Fruit fly (Drosophila melanogaster): ENCODE data around the gene CG17219.

Gene CG17219

dm6 chr2L:2987681-2988381 lies 41.2 kb upstream of the CG17219 start, which contains the start of the genes Chd1 and Bem46 (continued):
- TF ChIP-seq gt (GFP tag; IDR thresholded peaks at IDR 0.05) (0 out of 2 replicates have a peak, but pooled peaks have one; percentile 28), CG6854 (GFP tag; optimal IDR thresholded peaks at IDR 0.05) (no peak), nerfin-1 (tag; optimal IDR thresholded peaks at IDR 0.05) (peak; percentile 77), C15 (GFP tag; IDR thresholded peaks at IDR 0.05) (no peak), Ets65A (GFP tag) (peak; percentile 97), BtbVII (GFP tag; optimal IDR thresholded peaks at IDR 0.05) (peak; percentile 36), CG17385 (GFP tag; optimal IDR thresholded peaks at IDR 0.05) (peak; percentile 76), cg (GFP tag; optimal IDR thresholded peaks at IDR 0.05) (no peak), CG8290 (GFP tag; optimal IDR thresholded peaks at IDR 0.05) (peak; percentile 55), CG8290 (tag; optimal IDR thresholded peaks at IDR 0.05) (no peak), CG18011 (GFP tag; optimal IDR thresholded peaks at IDR 0.05) (peak; percentile 69), CG7928 (GFP tag; optimal IDR thresholded peaks at IDR 0.05) (peak; percentile 38), CG8089 (GFP tag; optimal IDR thresholded peaks at IDR 0.05) (peak; percentile 57), pnt (GFP tag; optimal IDR thresholded peaks at IDR 0.05) (peak; percentile 74), CG5180 (GFP tag; optimal IDR thresholded peaks at IDR 0.05) (no peak), CG8359 (GFP tag; optimal IDR thresholded peaks at IDR 0.05; ENCODE audit: borderline replicate concordance) (peak; percentile 40), sqz (GFP tag; optimal IDR thresholded peaks at IDR 0.05) (no peak), CG1529 (GFP tag; optimal IDR thresholded peaks at IDR 0.05) (no peak), chinmo (GFP tag; IDR thresholded peaks at IDR 0.05; ENCODE audit: partially characterized antibody) (0 out of 4 replicates have a peak, but pooled peaks have one; percentile 40), CG3281 (GFP tag; optimal IDR thresholded peaks at IDR 0.05) (peak; percentile 81), z (GFP tag; IDR thresholded peaks at IDR 0.05) (no peak), CG5953 (GFP tag; IDR thresholded peaks at IDR 0.05) (peak; percentile 7; the same call in 1 of the 2 replicates), CG13287 (GFP tag; IDR thresholded peaks at IDR 0.05; ENCODE audit: partially characterized antibody) (no peak), CG4404 (GFP tag; IDR thresholded peaks at IDR 0.05) (peak; percentile 79), CG8924 (tag; optimal IDR thresholded peaks at IDR 0.05) (peak; percentile 88), CG12659 (GFP tag; optimal IDR thresholded peaks at IDR 0.05) (peak; percentile 94), dmrt99B (tag; optimal IDR thresholded peaks at IDR 0.05) (no peak), CG14710 (tag; optimal IDR thresholded peaks at IDR 0.05) (peak; percentile 91), nau (GFP tag; optimal IDR thresholded peaks at IDR 0.05) (no peak), Opbp (GFP tag; IDR thresholded peaks at IDR 0.05; ENCODE audit: partially characterized antibody) (no peak; the same call in 2 of the 3 replicates), NFAT (GFP tag; IDR thresholded peaks at IDR 0.05) (peak; percentile 66), ap (GFP tag; IDR thresholded peaks at IDR 0.05) (peak; percentile 74; the same call in 1 of the 2 replicates), slou (GFP tag; optimal IDR thresholded peaks at IDR 0.05) (peak; percentile 82), al (GFP tag; IDR thresholded peaks at IDR 0.05) (peak; percentile 83), CG10366 (GFP tag; IDR thresholded peaks at IDR 0.05) (peak; percentile 78), Mrtf (GFP tag; IDR thresholded peaks at IDR 0.05) (peak; percentile 79; the same call in 2 of the 3 replicates), maf-S (GFP tag; optimal IDR thresholded peaks at IDR 0.05) (peak; percentile 61), Side (GFP tag; optimal IDR thresholded peaks at IDR 0.05) (peak; percentile 18), Sry-δ (GFP tag; optimal IDR thresholded peaks at IDR 0.05) (peak; percentile 54), disco-r (GFP tag; optimal IDR thresholded peaks at IDR 0.05) (peak; percentile 12), Atf-2 (GFP tag; optimal IDR thresholded peaks at IDR 0.05) (peak; percentile 57), sima (GFP tag; optimal IDR thresholded peaks at IDR 0.05) (no peak), row (GFP tag; IDR thresholded peaks at IDR 0.05) (peak; percentile 95), CG9437 (GFP tag; optimal IDR thresholded peaks at IDR 0.05) (peak; percentile 83), Rx (GFP tag; IDR thresholded peaks at IDR 0.05) (peak; percentile 65), CG3163 (GFP tag; optimal IDR thresholded peaks at IDR 0.05) (peak; percentile 56), onecut (GFP tag; IDR thresholded peaks at IDR 0.05) (peak; percentile 61), CG18619 (GFP tag; optimal IDR thresholded peaks at IDR 0.05) (peak; percentile 88), CG6654 (GFP tag; optimal IDR thresholded peaks at IDR 0.05) (peak; percentile 68), ara (GFP tag; IDR thresholded peaks at IDR 0.05) (peak; percentile 4; the same call in 1 of the 2 replicates)

Measured in whole organism, embryonic.